Fruit fly (Drosophila melanogaster) Kc167 (cell line): Measurements from ENCODE around the gene CG1273.

Experiments used
- Myc ChIP-seq: fragments of >200 bp; optimal IDR thresholded peaks from 2 replicates; lab custom pipeline; 2017; ENCODE audit warnings: missing external identifiers
- Sin3A ChIP-seq: fragments of >200 bp; optimal IDR thresholded peaks from 2 replicates; lab custom pipeline; 2018; ENCODE audit warnings: missing external identifiers
- h ChIP-seq: fragments of >200 bp; optimal IDR thresholded peaks from 3 replicates; lab custom pipeline; 2018; ENCODE audit warnings: missing external identifiers
- insv ChIP-seq: fragments of >200 bp; optimal IDR thresholded peaks from 3 replicates; lab custom pipeline; 2018; ENCODE audit warnings: missing external identifiers
- psq ChIP-seq: fragments of >200 bp; optimal IDR thresholded peaks from 2 replicates; lab custom pipeline; 2017; ENCODE audit warnings: missing external identifiers
- ttk ChIP-seq: sonication (Bioruptor generic); optimal IDR thresholded peaks from 2 replicates; lab custom pipeline; 2017; ENCODE audit warnings: missing external identifiers

DNA sequence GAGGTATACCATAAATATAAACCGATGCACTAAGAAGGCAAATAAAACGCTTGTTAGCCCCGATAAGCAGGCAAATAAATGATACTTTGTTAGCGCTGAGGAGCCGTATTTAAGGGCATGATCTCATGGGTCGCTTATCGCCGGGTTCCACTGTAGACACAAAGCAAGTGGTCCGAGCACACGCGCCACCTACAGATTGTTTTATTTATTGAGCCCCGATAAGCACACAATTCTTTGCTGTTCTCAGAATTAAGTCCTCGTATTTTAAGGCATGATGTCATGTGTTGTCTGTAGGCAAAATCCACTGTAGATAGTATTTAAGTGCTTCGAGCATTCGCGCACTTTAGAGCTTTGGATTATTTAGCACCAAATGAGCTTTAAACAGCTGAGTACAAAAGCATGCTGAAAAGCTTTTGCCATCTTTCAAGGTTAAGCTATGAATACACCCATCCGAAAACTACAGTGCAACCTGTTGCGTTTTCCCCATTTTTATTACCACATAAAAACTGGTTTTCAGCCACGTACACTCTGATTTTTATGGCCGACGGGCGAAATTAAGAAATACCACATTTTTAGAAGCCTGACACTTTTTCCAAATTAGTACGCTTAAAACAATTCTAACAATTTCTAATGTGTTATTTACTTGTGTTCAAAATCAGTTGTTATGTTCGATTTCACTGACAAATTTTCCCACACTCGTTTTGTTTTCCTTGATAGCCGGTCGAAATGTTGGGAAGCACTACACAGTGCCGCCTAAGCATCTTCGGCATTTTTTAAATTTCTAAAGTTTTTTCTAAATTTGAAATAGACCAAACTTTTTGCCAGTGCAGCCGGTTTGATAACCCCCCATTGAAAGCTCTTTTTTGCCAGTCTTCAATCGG lies 23.8 kb upstream of the CG1273 start, which contains the start of gene Sqor:
- TF ChIP-seq psq (lab: Kevin White, UChicago) (no peak), h (lab: Kevin White, UChicago) (no peak), insv (lab: Kevin White, UChicago) (no peak), Sin3A (lab: Kevin White, UChicago) (no peak), Myc (lab: Kevin White, UChicago) (no peak), ttk (lab: Kevin White, UChicago) (no peak)
